Fruit fly (Drosophila melanogaster) ovary, adult (tissue): Measurements from ENCODE around the gene mus304.

Experiments
- CG17801 ChIP-seq: fragments of 200-800 bp; optimal IDR thresholded peaks from 2 replicates; lab custom pipeline; 2019; ENCODE audit warnings: missing biosample characterization, mild to moderate bottlenecking, missing genetic modification characterization, moderate library complexity; ENCODE audit not compliant: partially characterized antibody

Gene mus304

DNA sequence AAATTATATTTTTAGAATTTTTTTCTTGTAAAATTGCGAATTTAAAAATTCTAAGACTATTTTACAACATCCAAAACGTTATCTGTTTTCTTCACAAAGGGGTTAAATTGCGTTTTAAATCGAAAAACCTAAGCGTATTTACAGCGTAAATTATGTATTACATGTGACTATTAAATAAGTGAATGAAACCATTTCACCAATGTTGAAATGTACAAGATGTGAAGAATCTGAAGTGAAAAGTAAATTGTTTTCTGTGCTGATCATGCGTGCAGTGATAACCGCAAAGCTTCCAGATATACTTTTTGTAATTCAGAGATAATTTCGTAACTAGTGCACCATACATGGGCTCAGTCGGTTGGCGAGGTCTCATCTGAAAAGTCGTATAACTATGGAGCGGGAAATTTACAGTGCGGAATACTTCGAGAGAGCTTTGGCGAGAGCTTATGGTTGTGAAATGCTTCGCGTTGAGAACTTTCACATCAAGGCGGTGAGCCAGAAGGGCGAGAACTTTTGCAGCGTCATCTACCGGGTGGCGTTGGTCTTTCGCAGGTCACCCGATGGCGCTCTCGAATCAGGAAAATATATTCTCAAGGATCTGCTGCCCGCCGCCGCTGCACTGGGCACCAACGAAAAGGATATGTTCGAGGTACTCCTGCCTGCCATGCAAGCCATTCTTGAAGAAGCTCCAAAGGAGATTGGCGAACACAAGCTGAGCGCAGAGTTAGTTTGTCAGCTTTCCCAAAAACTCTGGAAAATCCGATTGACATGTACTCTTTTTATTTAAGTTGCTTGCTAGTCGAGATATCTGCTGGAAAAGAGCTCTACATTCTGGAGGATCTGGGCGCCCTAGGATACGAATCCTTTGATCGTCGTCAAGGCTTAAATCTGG lies 4.7 kb downstream of the mus304 start:
- peak; percentile 72 for TF ChIP-seq CG17801

DNA sequence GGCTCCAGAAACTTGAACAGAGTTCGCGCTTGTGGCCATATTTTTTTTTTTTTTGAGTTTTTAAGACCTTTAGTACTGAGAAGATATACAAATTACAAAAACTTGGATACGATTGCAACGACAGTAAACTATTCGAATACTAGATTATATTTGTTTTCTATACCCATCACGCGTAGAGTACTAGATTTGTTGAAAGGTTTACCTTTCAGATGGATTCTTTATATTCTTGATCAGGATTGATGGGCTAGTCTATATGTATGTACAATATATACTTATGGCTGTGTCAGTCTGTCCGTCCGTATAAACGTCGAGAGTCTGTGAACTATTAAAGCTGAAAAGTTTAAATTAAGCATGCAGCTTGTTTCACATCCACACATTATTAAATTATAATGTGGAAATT lies 12.3 kb downstream of the mus304 start, which contains the start of gene CG42853:
TSS of gene CG42853 (minus strand) at position 101 of the 400 bp plus-strand sequence.
- no peak for TF ChIP-seq CG17801

DNA sequence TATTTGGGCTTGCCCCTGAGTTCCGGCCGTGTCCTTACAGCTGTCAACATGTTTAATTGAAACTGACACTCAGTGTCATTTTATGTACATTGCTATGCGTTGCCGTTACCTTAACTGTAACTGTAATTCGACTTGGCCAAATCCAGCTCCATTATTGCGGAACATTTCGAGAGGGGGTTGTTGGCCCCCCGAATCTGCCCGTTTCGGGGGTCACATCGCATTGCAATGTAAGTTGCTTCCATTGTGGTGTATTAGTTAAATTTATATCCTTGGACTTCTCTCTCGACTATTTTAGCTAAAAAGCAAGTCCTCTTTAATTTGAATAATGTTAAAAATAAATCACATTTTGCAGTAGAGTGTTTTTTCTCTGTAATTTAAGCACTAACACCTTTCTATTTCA lies 14.5 kb downstream of the mus304 start:
- TF ChIP-seq CG17801 = no peak

DNA sequence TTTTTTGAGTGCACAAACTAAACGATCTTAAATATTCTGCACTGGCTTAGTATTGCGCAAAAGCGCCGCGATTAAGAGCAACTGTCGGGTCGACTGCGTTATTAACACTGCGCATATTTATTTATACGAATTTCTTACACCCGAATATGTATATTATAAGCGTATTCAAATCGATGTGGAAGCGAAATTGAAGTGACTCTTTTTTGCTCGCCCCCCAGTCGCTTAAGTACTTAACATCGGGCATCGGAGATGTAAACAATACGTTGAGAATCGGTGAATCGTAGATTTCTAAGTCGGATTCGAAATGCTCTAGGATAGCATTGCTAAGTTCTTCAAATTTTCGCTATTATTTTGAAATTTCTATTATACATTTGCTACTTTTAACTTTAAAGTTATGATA lies 23.0 kb downstream of the mus304 start, which contains the start of gene Cyp312a1:
TSS of gene Cyp312a1 (minus strand) at position 101 of the 400 bp plus-strand sequence.
- no peak for TF ChIP-seq CG17801

DNA sequence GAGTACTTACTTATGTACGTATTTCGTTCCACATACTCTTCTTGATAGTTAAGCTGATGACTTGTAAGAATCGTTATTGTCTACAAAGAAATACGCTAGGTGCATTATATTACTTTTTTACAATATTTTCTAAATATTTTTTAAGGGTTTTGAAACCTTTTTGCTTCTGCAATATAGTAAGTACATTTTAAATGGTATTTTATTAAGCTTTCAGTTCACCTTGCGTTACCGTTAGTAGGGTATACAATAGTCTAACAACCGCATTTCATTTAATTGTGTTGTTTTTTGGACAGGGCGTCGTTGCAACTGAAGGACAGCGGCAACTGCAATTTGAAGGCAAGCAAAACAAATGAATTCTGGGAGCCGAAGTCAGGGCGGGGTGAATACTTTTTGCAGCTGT lies 27.6 kb downstream of the mus304 start:
- peak; percentile 7 for TF ChIP-seq CG17801

DNA sequence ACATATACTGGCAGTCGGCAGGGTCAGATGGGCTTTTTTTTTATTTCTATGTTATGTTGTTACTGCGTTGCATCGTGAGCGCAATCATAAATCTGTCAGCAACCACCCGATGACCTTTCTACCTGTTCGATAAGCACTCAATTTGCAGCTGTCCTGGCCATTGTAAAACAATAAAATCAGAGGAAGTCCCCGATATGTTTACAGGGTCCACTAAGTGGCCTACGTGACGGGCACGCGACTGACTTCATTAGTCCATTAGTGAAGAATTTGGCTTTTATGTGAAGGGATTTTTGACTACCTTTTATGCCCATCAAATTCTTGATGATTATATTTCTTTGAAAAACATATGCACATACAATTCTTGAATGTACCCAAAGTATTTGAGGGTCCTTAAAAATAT lies 28.7 kb downstream of the mus304 start:
- no peak for TF ChIP-seq CG17801

DNA sequence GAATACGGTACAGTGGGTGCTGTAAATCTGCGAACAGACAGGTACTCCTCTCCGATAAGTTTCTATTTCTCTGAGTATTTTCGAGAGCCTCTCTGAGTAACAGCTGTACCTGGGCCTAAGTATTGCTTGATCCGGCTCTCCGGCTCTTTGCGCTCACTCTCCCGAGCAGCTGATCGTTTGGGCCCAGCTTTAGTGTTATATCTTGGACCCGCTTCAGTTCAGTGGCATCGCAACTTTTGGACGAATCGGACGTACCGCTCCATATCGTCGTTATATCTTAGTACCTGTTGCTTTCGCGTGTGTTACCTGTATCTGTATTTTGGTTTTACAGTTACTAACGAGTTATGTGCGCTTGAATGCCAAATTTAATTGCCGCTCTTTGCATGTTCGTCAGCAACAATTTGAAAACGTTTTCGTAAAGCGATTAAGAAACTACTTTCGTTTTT lies 29.6 kb downstream of the mus304 start, which contains the start of gene geko:
TSS of gene geko (plus strand) at position 219 of the 446 bp plus-strand sequence.
- peak; percentile 4 for TF ChIP-seq CG17801

DNA sequence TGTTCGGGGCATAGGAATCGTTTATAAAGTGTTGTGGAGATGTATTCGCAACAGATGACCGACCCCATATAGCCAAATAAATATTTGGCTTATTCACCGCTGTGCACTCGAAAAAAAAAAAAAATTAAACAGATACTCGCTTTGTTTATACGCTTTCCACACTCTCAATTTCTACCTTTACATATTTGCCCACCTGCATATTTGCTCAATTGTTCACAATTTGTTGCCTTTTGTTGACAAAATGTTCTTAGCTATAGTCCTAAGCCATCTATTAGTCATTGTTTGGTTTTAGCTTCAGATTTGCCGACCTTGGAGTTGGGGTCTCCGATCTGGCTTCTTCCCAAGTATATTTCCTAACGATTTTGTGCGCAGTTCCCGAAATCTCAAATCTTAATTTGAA lies 33.4 kb downstream of the mus304 start:
- no peak for TF ChIP-seq CG17801

DNA sequence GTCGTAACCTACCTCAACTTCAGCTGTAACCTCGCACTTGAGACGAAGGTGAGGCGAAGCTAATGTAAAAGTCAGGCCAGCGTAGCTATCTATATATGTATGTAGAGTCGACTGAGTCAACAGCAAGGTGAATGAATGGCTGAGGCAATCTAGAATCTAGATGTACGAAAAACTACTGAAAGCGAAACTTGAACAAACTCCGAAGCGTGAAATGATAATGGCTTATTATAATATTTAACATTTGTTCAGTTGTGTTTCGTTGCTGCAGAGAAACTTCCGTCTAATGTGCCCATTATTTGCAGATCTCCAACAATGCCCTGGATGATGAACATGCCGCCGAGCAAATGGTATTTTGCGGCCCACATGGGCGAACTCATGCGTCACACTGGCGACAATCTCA lies 35.0 kb downstream of the mus304 start:
- TF ChIP-seq CG17801 = no peak

DNA sequence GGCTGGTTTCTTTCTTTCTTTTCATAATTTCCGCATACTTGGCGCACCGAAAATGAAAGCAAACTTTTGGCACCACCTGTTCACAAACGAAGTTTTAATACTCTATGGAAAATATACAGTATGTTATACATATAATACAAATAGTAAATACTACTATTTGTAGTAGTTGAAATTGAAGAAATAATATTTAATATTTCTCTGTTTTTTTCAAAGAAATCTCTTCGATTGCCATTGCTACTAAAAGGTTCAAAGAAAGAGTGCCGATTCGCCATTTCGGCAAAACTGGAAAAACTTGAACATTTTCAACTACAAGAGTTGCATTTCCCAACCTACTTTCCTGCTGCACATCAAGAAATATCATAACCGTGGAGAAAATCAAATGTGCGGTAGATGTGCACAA lies 37.2 kb downstream of the mus304 start:
- TF ChIP-seq CG17801 = no peak

DNA sequence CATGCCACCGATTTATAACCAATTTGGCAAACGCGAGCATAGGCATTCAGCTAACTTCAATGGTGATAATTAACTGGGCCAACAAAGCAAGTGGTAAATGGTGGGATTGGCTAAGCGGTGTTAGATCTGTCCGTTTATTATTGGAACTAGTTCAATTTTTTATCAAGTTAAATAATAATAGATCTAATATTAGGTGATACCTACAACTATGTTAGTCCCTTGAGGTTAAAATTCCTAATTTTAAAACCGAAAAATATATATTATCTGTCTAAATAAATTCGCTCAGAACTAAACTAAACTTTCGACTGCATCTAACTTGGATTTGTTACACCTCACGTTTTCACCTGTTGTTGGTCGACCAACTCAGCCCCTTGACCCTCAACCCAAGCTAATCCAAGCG lies 38.0 kb downstream of the mus304 start:
- TF ChIP-seq CG17801 = no peak

DNA sequence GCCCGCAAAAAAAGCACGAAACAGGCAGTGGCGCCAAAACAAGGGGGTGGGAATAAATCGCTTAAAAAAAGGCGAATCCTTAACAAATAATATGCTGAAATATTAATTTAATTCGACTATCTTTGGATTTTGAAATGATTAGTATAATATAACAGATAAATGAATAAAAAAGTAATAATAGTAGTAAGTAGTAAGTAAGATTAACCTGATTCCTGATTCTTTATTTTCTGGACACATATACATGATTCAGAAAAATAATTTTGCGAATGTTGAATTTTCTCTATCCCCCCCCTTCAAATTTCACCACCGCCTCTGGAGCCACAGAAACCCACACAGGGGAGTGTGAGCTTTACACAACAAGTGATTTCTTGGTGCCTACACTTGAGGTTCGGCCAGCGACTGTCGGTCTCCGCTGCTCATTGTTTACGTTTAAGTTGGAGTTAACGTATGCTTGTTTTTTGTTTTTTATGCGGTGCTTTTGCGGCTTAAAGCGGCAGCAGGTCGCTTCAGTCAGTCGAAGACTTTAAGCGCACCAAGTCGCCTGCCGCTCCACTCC lies 38.9 kb downstream of the mus304 start, which contains the start of gene CG7330:
TSS of gene CG7330 (plus strand) at position 506 of the 556 bp plus-strand sequence.
- TF ChIP-seq CG17801 = peak; percentile 94

DNA sequence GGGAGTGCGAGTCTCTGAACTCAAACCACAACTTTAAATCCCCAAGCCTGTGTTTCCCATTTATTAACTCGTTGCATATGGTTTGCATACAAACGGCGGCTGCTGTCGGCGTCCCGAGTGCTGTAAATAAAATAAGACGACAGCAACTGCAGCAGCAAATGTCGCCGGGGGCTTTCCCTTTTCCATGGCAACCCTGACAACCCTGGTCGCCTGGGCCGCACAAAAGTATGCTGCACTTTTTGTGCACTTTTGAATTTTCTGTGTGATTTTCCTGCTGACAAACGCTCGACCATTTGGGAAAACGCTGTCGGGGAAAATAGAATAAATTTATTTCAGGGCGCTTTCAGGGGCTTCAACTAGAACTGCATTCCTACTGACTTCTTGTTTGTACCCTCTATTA lies 44.5 kb downstream of the mus304 start:
- TF ChIP-seq CG17801 = no peak

DNA sequence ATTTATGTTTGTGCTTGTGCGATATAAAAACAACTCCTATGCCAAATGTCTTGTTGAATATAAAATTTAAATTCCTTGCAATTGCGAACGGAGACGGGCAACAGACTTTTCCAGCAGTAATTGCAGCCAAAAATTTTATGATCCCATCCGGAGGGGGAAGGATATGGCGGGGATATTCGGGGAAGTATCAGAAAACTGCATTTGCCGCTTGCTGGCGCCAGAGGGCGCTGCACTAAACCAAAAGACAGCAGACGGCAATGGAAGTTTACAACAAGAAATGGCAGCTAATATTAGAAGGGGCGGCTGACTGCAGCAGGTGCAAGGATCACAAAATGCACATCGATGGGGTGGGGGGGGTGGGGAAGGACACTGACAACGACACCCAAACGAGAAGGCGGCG lies 51.6 kb downstream of the mus304 start:
- TF ChIP-seq CG17801 = no peak

DNA sequence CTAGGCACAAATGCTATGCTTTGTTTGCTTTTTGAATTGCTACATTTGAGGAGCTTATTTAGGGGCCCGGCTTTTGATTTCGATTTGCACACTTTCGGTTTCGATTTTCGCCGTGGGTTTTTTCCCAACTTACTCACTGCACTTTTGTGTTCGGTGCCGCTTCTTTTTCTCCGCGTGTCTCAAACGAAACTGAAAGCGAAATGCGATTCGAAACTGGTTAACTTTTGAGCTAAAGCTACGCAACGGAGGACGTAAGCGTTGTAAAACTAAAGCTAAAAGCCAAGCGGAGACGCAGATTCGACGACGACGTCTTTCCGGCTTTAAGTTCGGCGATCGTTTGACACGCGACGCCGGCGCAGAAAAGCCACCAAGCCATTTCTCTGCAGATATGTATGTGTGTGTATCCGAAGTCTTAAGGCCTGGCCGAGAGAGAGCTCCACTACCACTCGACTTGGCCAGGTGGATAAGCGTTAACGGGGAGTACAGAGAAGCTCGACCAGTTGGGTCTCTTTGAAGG lies 52.6 kb downstream of the mus304 start, which contains the start of gene CG13699:
TSS of gene CG13699 (minus strand) at position 349 of the 517 bp plus-strand sequence.
- no peak for TF ChIP-seq CG17801
